Worm (Caenorhabditis elegans): Measurements from ENCODE around the gene tbx-38.

tbx-38 gene

DNA sequence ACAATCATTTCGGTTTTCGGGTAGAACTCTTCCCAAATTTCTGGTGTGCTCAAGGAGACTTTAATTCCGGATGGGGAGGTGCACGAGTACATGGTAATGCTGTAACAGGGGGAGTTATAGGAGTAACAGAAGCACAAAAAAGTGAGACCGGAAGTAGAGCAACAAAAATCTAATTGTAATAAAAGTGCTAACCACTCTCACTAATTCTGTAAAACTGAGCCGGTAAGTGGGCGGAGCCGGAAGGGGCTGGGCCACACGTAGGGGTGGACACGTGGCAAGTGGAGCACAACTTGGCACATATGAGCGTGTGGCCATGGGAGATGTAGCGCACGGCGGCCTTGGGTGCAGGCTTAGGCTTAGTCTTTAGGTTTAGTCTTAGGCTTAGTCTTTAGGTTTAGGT is at the start of gene tbx-38:
Gene tbx-38, minus strand, starts transcription at position 101 of the 400 bp plus-strand sequence.
- TF ChIP-seq rpc-1 (optimal IDR thresholded peaks at IDR 0.05) (no peak), rpc-1 (tag; optimal IDR thresholded peaks at IDR 0.05) (no peak), efl-1 (GFP tag; optimal IDR thresholded peaks at IDR 0.05) (no peak), snpc-3.4 (tag; optimal IDR thresholded peaks at IDR 0.05) (no peak), zfh-2 (GFP tag; conservative IDR thresholded peaks at IDR 0.05) (0 out of 2 replicates have a peak, but pooled peaks have one; percentile 36)

DNA sequence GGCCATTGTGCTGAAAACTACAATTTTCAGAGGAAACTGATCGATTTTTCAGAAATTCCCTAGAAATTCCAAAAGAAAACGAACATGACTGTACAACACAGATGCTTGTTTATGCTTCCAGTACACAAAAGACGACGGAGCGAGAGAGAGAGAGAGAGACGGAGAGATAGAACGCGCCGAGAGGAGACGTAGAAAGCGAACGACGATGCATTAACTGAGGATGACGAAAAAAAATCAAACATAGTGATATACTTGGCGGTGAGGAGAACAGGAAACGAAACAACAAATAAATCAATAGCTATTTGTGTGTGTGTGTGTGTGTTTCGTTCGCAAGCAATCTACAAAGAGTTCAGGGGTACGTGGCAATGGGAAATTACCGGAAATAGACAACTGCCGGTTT is 48.9 kb upstream of the tbx-38 start:
- TF ChIP-seq hmg-1.2 (GFP tag; IDR thresholded peaks at IDR 0.05), result peak; percentile 76; the same call in 1 of the 2 replicates
- TF ChIP-seq ceh-100 (GFP tag; IDR thresholded peaks at IDR 0.05), result peak; percentile 16; the same call in 1 of the 2 replicates
- no peak for TF ChIP-seq ztf-22 (GFP tag; optimal IDR thresholded peaks at IDR 0.05)
- TF ChIP-seq cebp-1 (GFP tag; IDR thresholded peaks at IDR 0.05), result no peak
- peak; percentile 15 for TF ChIP-seq cebp-1 (tag; optimal IDR thresholded peaks at IDR 0.05)
- TF ChIP-seq attf-5 (GFP tag; optimal IDR thresholded peaks at IDR 0.05), result peak; percentile 55
- TF ChIP-seq rpc-1 (optimal IDR thresholded peaks at IDR 0.05), result no peak
- no peak for TF ChIP-seq rpc-1 (tag; optimal IDR thresholded peaks at IDR 0.05)
- 0 out of 2 replicates have a peak, but pooled peaks have one; percentile 17 for TF ChIP-seq nfyb-1 (GFP tag; IDR thresholded peaks at IDR 0.05)
- peak; percentile 30 for TF ChIP-seq nhr-80 (tag; optimal IDR thresholded peaks at IDR 0.05)
- TF ChIP-seq F23B12.7 (tag; optimal IDR thresholded peaks at IDR 0.05; ENCODE audit: insufficient read depth), result no peak
- no peak for TF ChIP-seq B0035.1 (tag; optimal IDR thresholded peaks at IDR 0.05)
- peak; percentile 7 for TF ChIP-seq lin-40 (tag; optimal IDR thresholded peaks at IDR 0.05)
- no peak for TF ChIP-seq madf-10 (tag; optimal IDR thresholded peaks at IDR 0.05)
- TF ChIP-seq pha-4 (tag; optimal IDR thresholded peaks at IDR 0.05), result peak; percentile 73
- no peak for TF ChIP-seq sea-2 (GFP tag; IDR thresholded peaks at IDR 0.05)
- no peak for TF ChIP-seq tbx-9 (tag; optimal IDR thresholded peaks at IDR 0.05; ENCODE audit: borderline replicate concordance)
- TF ChIP-seq dox-1 (GFP tag; IDR thresholded peaks at IDR 0.05), result 0 out of 2 replicates have a peak, but pooled peaks have one; percentile 25

DNA sequence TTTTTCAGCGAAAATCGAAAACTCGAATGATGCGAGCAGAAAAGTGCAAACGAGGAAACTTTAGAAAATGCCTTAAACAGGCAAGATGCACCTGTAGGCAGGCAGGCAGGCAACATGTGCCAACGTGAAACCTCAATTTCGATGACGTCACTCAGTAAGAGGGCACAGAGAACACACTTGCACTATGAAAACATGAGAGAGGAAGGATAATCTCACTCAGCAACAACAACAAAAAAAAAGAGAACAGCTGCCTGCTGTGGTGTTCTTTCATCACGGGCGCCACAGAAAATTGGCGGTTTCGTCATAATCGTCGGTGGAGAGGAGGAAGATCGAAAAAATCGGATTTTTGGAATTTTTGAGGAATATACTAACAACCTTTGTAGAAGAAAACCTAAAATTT is 48.3 kb upstream of the tbx-38 start:
- TF ChIP-seq Y67H2A.10 (GFP tag; conservative IDR thresholded peaks at IDR 0.05), result no peak
- TF ChIP-seq C06A6.2 (GFP tag; conservative IDR thresholded peaks at IDR 0.05), result no peak
- no peak for TF ChIP-seq ceh-91 (GFP tag; IDR thresholded peaks at IDR 0.05)
- no peak for TF ChIP-seq Y53F4B.3 (GFP tag; IDR thresholded peaks at IDR 0.05)
- no peak for TF ChIP-seq hlh-12 (tag; optimal IDR thresholded peaks at IDR 0.05)
- TF ChIP-seq pbrm-1 (GFP tag; IDR thresholded peaks at IDR 0.05), result no peak
- peak; percentile 6 for TF ChIP-seq tbp1 (GFP tag; optimal IDR thresholded peaks at IDR 0.05)
- 0 out of 2 replicates have a peak, but pooled peaks have one; percentile 23 for TF ChIP-seq hmg-20 (GFP tag; IDR thresholded peaks at IDR 0.05)
- TF ChIP-seq atf-7 (tag; optimal IDR thresholded peaks at IDR 0.05), result peak; percentile 63
- TF ChIP-seq F57C9.4 (tag; optimal IDR thresholded peaks at IDR 0.05), result no peak
- no peak for TF ChIP-seq chd-7 (tag; optimal IDR thresholded peaks at IDR 0.05)
- no peak for TF ChIP-seq sptf-2 (GFP tag; optimal IDR thresholded peaks at IDR 0.05)
- peak; percentile 54 for TF ChIP-seq ceh-100 (GFP tag; IDR thresholded peaks at IDR 0.05)
- peak; percentile 37 for TF ChIP-seq K12H6.12 (tag; optimal IDR thresholded peaks at IDR 0.05)
- no peak for TF ChIP-seq ztf-28 (GFP tag; IDR thresholded peaks at IDR 0.05)
- TF ChIP-seq hrde-1 (tag; optimal IDR thresholded peaks at IDR 0.05; ENCODE audit: borderline replicate concordance), result no peak
- 0 out of 2 replicates have a peak, but pooled peaks have one; percentile 31 for TF ChIP-seq cebp-1 (GFP tag; IDR thresholded peaks at IDR 0.05)
- TF ChIP-seq cebp-1 (tag; optimal IDR thresholded peaks at IDR 0.05), result peak; percentile 81
- no peak for TF ChIP-seq tbx-9 (tag; optimal IDR thresholded peaks at IDR 0.05; ENCODE audit: borderline replicate concordance)
- TF ChIP-seq Y95B8A.8 (GFP tag; IDR thresholded peaks at IDR 0.05), result 0 out of 2 replicates have a peak, but pooled peaks have one; percentile 35
- no peak for TF ChIP-seq ZK185.1 (tag; optimal IDR thresholded peaks at IDR 0.05; ENCODE audit: poor library complexity, severe bottlenecking)
- peak; percentile 38; the same call in 1 of the 2 replicates for TF ChIP-seq nfyb-1 (GFP tag; IDR thresholded peaks at IDR 0.05)

Data from whole organism, young adult.